Fruit fly (Drosophila melanogaster) whole organism, prepupa: Measurements from ENCODE around the gene CG15506.
A peak's percentile ranks its signal among the peaks of the same experiment; 100 is the strongest.

ENCODE experiments used
- Blimp-1 ChIP-seq: fragments of 200-800 bp; sonication (Bioruptor generic); optimal IDR thresholded peaks from 3 replicates; lab custom pipeline; 2017; ENCODE audit warnings: missing biosample characterization, missing genetic modification characterization, mild to moderate bottlenecking, moderate library complexity, missing genetic modification reagents
- CG10669 ChIP-seq: fragments of 200-800 bp; sonication (Bioruptor generic); optimal IDR thresholded peaks from 3 replicates; lab custom pipeline; 2018; ENCODE audit warnings: missing biosample characterization, mild to moderate bottlenecking, missing genetic modification characterization, moderate library complexity
- CG11902 ChIP-seq: fragments of 200-800 bp; sonication (Bioruptor generic); optimal IDR thresholded peaks from 3 replicates; lab custom pipeline; 2016; ENCODE audit warnings: missing biosample characterization, missing genetic modification characterization
- CG15336 ChIP-seq: fragments of 200-800 bp; sonication (Bioruptor generic); IDR thresholded peaks from 2 replicates; pipeline ENCODE4 v1.3.6; 2022; ENCODE audit warnings: missing biosample characterization, missing genetic modification characterization
- CG1621 ChIP-seq: fragments of 200-800 bp; sonication (Bioruptor generic); optimal IDR thresholded peaks from 3 replicates; lab custom pipeline; 2018; ENCODE audit warnings: missing biosample characterization, mild to moderate bottlenecking, missing genetic modification characterization
- CG16779 ChIP-seq: fragments of 200-800 bp; sonication (Bioruptor generic); optimal IDR thresholded peaks from 3 replicates; lab custom pipeline; 2017; ENCODE audit warnings: missing biosample characterization, mild to moderate bottlenecking, missing genetic modification characterization
- CG3032 ChIP-seq: fragments of 200-800 bp; optimal IDR thresholded peaks from 2 replicates; lab custom pipeline; 2019; ENCODE audit warnings: missing biosample characterization, mild to moderate bottlenecking, missing genetic modification characterization, moderate library complexity
- CG31627 ChIP-seq: fragments of 200-800 bp; sonication (Bioruptor generic); optimal IDR thresholded peaks from 3 replicates; lab custom pipeline; 2016; ENCODE audit warnings: missing biosample characterization, missing genetic modification characterization
- CG32006 ChIP-seq: fragments of 200-800 bp; sonication (Bioruptor generic); optimal IDR thresholded peaks from 3 replicates; lab custom pipeline; 2017; ENCODE audit warnings: missing biosample characterization, mild to moderate bottlenecking, missing genetic modification characterization
- CG3919 ChIP-seq: fragments of 200-800 bp; sonication (Bioruptor generic); optimal IDR thresholded peaks from 3 replicates; lab custom pipeline; 2016; ENCODE audit warnings: missing biosample characterization, missing genetic modification characterization
- CG4318 ChIP-seq: fragments of 200-800 bp; sonication (Bioruptor generic); optimal IDR thresholded peaks from 3 replicates; lab custom pipeline; 2017; ENCODE audit warnings: missing biosample characterization, mild to moderate bottlenecking, missing genetic modification characterization
- CG6163 ChIP-seq: fragments of 200-800 bp; sonication (Bioruptor generic); IDR thresholded peaks from 3 replicates; pipeline ENCODE4 v1.3.6; 2022; ENCODE audit warnings: missing biosample characterization, missing genetic modification characterization
- CG6276 ChIP-seq: fragments of 200-800 bp; sonication (Bioruptor generic); optimal IDR thresholded peaks from 2 replicates; lab custom pipeline; 2017; ENCODE audit warnings: missing biosample characterization, mild to moderate bottlenecking, missing genetic modification characterization
- CG6792 ChIP-seq: fragments of 200-800 bp; sonication (Bioruptor generic); optimal IDR thresholded peaks from 3 replicates; lab custom pipeline; 2016; ENCODE audit warnings: missing biosample characterization, missing genetic modification characterization
- CG6808 ChIP-seq: fragments of 200-800 bp; sonication (Bioruptor generic); optimal IDR thresholded peaks from 3 replicates; lab custom pipeline; 2017; ENCODE audit warnings: missing biosample characterization, missing genetic modification characterization, mild to moderate bottlenecking, moderate library complexity, missing genetic modification reagents
- CG6854 ChIP-seq: fragments of 200-800 bp; sonication (Bioruptor generic); optimal IDR thresholded peaks from 2 replicates; lab custom pipeline; 2017; ENCODE audit warnings: missing biosample characterization, mild to moderate bottlenecking, missing genetic modification characterization
- CG7368 ChIP-seq: fragments of 200-800 bp; sonication (Bioruptor generic); optimal IDR thresholded peaks from 3 replicates; lab custom pipeline; 2016; ENCODE audit warnings: missing biosample characterization, missing genetic modification characterization
- CG8119 ChIP-seq: fragments of 200-800 bp; sonication (Bioruptor generic); IDR thresholded peaks from 3 replicates; pipeline ENCODE4 v1.3.6; 2022; ENCODE audit warnings: missing biosample characterization, missing genetic modification characterization
- CG8319 ChIP-seq: fragments of 200-800 bp; sonication (Bioruptor generic); optimal IDR thresholded peaks from 3 replicates; lab custom pipeline; 2016; ENCODE audit warnings: missing biosample characterization, missing genetic modification characterization
- CG8632 ChIP-seq: fragments of 200-800 bp; sonication (Bioruptor generic); optimal IDR thresholded peaks from 3 replicates; lab custom pipeline; 2016; ENCODE audit warnings: missing biosample characterization, missing genetic modification characterization
- CG9139 ChIP-seq: fragments of 200-800 bp; sonication (Bioruptor generic); optimal IDR thresholded peaks from 3 replicates; lab custom pipeline; 2017; ENCODE audit warnings: missing biosample characterization, mild to moderate bottlenecking, missing genetic modification characterization
- Eip93F ChIP-seq: fragments of 200-800 bp; sonication (Bioruptor generic); optimal IDR thresholded peaks from 2 replicates; lab custom pipeline; 2016; ENCODE audit warnings: missing biosample characterization, mild to moderate bottlenecking, missing genetic modification characterization
- Ets21C ChIP-seq: fragments of 200-800 bp; sonication (Bioruptor generic); optimal IDR thresholded peaks from 3 replicates; lab custom pipeline; 2016; ENCODE audit warnings: missing biosample characterization, missing genetic modification characterization
- Gug ChIP-seq: fragments of 200-800 bp; sonication (Bioruptor generic); IDR thresholded peaks from 2 replicates; pipeline ENCODE4 v1.3.6; 2022; ENCODE audit warnings: missing biosample characterization, missing genetic modification characterization
- Hr38 ChIP-seq: sonication (Bioruptor generic); optimal IDR thresholded peaks from 2 replicates; lab custom pipeline; 2016; ENCODE audit warnings: missing biosample characterization, missing genetic modification characterization
- Lpt ChIP-seq: fragments of 200-800 bp; sonication (Bioruptor generic); optimal IDR thresholded peaks from 3 replicates; lab custom pipeline; 2016; ENCODE audit warnings: missing biosample characterization, missing genetic modification characterization
- OdsH ChIP-seq: fragments of 200-800 bp; sonication (Bioruptor generic); optimal IDR thresholded peaks from 3 replicates; lab custom pipeline; 2016; ENCODE audit warnings: missing biosample characterization, missing genetic modification characterization
- Sox14 ChIP-seq: fragments of 200-800 bp; sonication (Bioruptor generic); optimal IDR thresholded peaks from 3 replicates; lab custom pipeline; 2016; ENCODE audit warnings: missing biosample characterization, missing genetic modification characterization
- Sox15 ChIP-seq: fragments of 200-800 bp; sonication (Bioruptor generic); optimal IDR thresholded peaks from 3 replicates; lab custom pipeline; 2016; ENCODE audit warnings: missing biosample characterization, missing genetic modification characterization
- achi ChIP-seq: fragments of 200-800 bp; sonication (Bioruptor generic); optimal IDR thresholded peaks from 3 replicates; lab custom pipeline; 2016; ENCODE audit warnings: missing biosample characterization, missing genetic modification characterization
- cyc ChIP-seq: fragments of 200-800 bp; sonication (Bioruptor generic); optimal IDR thresholded peaks from 3 replicates; lab custom pipeline; 2016; ENCODE audit warnings: missing biosample characterization, missing genetic modification characterization
- dac ChIP-seq: fragments of 200-800 bp; sonication (Bioruptor generic); optimal IDR thresholded peaks from 2 replicates; lab custom pipeline; 2017; ENCODE audit warnings: missing biosample characterization, mild to moderate bottlenecking, missing genetic modification characterization
- eg ChIP-seq: fragments of 200-800 bp; sonication (Bioruptor generic); IDR thresholded peaks from 3 replicates; pipeline ENCODE4 v1.3.6; 2022; ENCODE audit warnings: missing biosample characterization, missing genetic modification characterization
- esn ChIP-seq: fragments of 200-800 bp; sonication (Bioruptor generic); optimal IDR thresholded peaks from 2 replicates; lab custom pipeline; 2016; ENCODE audit warnings: missing biosample characterization, mild to moderate bottlenecking, missing genetic modification characterization, moderate library complexity
- fkh ChIP-seq: fragments of 200-800 bp; sonication (Bioruptor generic); optimal IDR thresholded peaks from 3 replicates; lab custom pipeline; 2017; ENCODE audit warnings: missing biosample characterization, mild to moderate bottlenecking, missing genetic modification characterization, moderate library complexity
- lz ChIP-seq: fragments of 200-800 bp; sonication (Bioruptor generic); optimal IDR thresholded peaks from 3 replicates; lab custom pipeline; 2016; ENCODE audit warnings: missing biosample characterization, missing genetic modification characterization
- net ChIP-seq: fragments of 200-800 bp; sonication (Bioruptor generic); optimal IDR thresholded peaks from 3 replicates; lab custom pipeline; 2016; ENCODE audit warnings: missing biosample characterization, missing genetic modification characterization
- salr ChIP-seq, 2 experiments: fragments of 200-800 bp; sonication (Bioruptor generic); optimal IDR thresholded peaks; 3 replicates each; lab custom pipeline; 2016 to 2018; ENCODE audit warnings: missing biosample characterization in 2 of 2, missing genetic modification characterization in 2 of 2, mild to moderate bottlenecking in 1 of 2
- spab ChIP-seq: fragments of 200-800 bp; sonication (Bioruptor generic); optimal IDR thresholded peaks from 2 replicates; lab custom pipeline; 2017; ENCODE audit warnings: missing biosample characterization, mild to moderate bottlenecking, missing genetic modification characterization, missing genetic modification reagents
- ss ChIP-seq, 2 experiments: fragments of 200-800 bp; sonication (Bioruptor generic); optimal IDR thresholded peaks; 2 replicates in 1 of 2; 3 replicates in 1 of 2; lab custom pipeline; 2017 to 2018; ENCODE audit warnings: mild to moderate bottlenecking in 2 of 2, missing biosample characterization in 2 of 2, missing genetic modification characterization in 2 of 2, moderate library complexity in 1 of 2

The CG15506 gene

DNA sequence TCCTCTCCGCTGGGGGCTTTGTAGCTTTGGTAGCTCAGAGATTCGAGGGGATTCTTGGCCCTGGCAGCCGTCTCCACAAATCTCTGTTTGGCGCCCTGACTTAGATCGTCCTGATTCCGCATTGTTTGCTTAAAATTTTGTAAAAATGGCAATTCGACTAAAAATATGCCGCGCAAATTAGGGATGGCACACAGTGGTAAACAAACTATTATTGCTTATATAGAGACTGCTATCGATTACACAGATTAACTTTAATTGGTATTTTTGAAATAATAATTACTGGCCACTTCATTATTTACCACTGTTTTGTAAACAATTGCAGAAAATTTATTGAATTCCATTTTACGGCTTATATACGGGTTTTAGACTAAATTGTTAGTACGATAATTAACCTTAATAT lies 6.3 kb downstream of the CG15506 start, which contains the start of the genes Naa40 and CG18731:
Gene Naa40 (minus strand): TSS at position 206 of the 400 bp plus-strand sequence.
Gene CG18731 (plus strand): TSS at position 283 of the 400 bp plus-strand sequence.
- peak; percentile 90 for TF ChIP-seq fkh
- TF ChIP-seq net (GFP tag; lab: Kevin White, UChicago), result no peak

DNA sequence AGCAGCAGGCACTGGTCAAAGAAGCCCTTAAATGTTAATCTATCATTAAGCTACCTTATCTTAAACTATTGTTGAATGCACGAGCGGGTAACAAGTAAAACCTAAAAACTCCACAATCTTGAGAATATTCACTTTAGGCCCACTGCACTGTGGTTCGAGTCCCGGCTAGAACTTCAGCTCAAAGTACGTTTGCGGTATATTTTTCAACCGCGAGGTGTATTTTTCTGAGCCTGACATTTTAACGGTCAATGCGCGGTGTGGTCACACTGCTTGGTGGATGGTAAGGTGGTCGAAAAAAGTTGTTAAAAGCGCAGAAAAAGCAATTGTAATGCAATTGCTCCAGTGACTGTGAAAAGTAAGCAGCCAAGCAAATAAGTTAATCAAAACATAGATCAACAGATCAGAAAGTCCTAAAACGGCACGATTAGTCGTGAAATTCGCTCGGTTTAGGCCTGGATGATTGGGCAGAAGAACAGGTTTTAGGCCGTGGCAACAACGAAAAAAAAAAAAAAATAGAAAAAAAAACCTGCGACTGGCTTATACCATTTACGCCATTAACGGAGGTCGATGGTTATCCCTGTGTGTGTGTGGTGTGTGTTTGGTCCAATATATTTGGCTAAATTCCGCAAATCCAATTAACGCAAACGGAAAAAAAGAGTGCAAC lies 7.2 kb downstream of the CG15506 start, which contains the start of gene Kul:
Gene Kul (plus strand): TSS at position 254 of the 664 bp plus-strand sequence.
- peak; percentile 26 for TF ChIP-seq cyc (GFP tag; lab: Kevin White, UChicago)
- peak; percentile 62 to 76 for TF ChIP-seq ss (GFP tag; optimal IDR thresholded peaks at IDR 0.05; lab: Kevin White, UChicago)
- peak; percentile 27 for TF ChIP-seq Sox14
- peak; percentile 34 for TF ChIP-seq achi (GFP tag; lab: Kevin White, UChicago)
- peak; percentile 33 for TF ChIP-seq spab (GFP tag; lab: Kevin White, UChicago)
- TF ChIP-seq CG1621 (tag; lab: Kevin White, UChicago), result peak; percentile 69
- TF ChIP-seq Ets21C (GFP tag; lab: Kevin White, UChicago), result no peak
- TF ChIP-seq fkh, result no peak
- TF ChIP-seq Hr38 (GFP tag; lab: Kevin White, UChicago), result no peak
- TF ChIP-seq CG6808 (GFP tag; lab: Kevin White, UChicago), result peak; percentile 63
- peak; percentile 51 for TF ChIP-seq CG32006
- no peak for TF ChIP-seq Blimp-1
- TF ChIP-seq esn (GFP tag; lab: Kevin White, UChicago), result peak; percentile 11
- peak; percentile 27 for TF ChIP-seq lz (GFP tag; lab: Kevin White, UChicago)
- TF ChIP-seq CG6163, result peak; percentile 55; the same call in 2 of the 3 replicates
- TF ChIP-seq CG6792, result no peak
- peak; percentile 78 for TF ChIP-seq CG9139 (GFP tag; lab: Kevin White, UChicago)
- TF ChIP-seq CG10669, result peak; percentile 48
- no peak; the same call in 2 of the 3 replicates for TF ChIP-seq CG8119 (GFP tag; lab: Robert Waterston, UW)
- TF ChIP-seq CG6854 (GFP tag; lab: Kevin White, UChicago), result peak; percentile 34
- TF ChIP-seq CG4318 (GFP tag; lab: Kevin White, UChicago), result no peak
- no peak for TF ChIP-seq Eip93F (GFP tag; lab: Kevin White, UChicago)
- TF ChIP-seq dac (GFP tag; lab: Kevin White, UChicago), result peak; percentile 41
- TF ChIP-seq OdsH (GFP tag; lab: Kevin White, UChicago), result no peak
- TF ChIP-seq CG7368 (GFP tag; lab: Kevin White, UChicago), result no peak
- peak; percentile 46 for TF ChIP-seq CG16779
- peak; percentile 30 for TF ChIP-seq CG3919
- no peak for TF ChIP-seq CG15336 (GFP tag; lab: Robert Waterston, UW)
- TF ChIP-seq CG6276 (GFP tag; lab: Kevin White, UChicago), result peak; percentile 74
- no peak for TF ChIP-seq Sox15 (GFP tag; lab: Kevin White, UChicago)
- peak; percentile 24 for TF ChIP-seq CG8319 (GFP tag; lab: Kevin White, UChicago)
- peak; percentile 55 for TF ChIP-seq CG3032 (tag; lab: Kevin White, UChicago)
- TF ChIP-seq net (GFP tag; lab: Kevin White, UChicago), result peak; percentile 55
- TF ChIP-seq CG11902 (GFP tag; lab: Kevin White, UChicago), result no peak
- TF ChIP-seq CG8632, result no peak
- TF ChIP-seq CG31627, result peak; percentile 24
- TF ChIP-seq Lpt (GFP tag; lab: Kevin White, UChicago), result peak; percentile 9
- peak in 1 of 2 experiments; percentile 60 for TF ChIP-seq salr (GFP tag; optimal IDR thresholded peaks at IDR 0.05; lab: Kevin White, UChicago)
- TF ChIP-seq eg (GFP tag; lab: Robert Waterston, UW), result peak; percentile 69
- TF ChIP-seq Gug (GFP tag; lab: Robert Waterston, UW), result peak; percentile 15; the same call in 1 of the 2 replicates
